In the genomic region with DNA sequence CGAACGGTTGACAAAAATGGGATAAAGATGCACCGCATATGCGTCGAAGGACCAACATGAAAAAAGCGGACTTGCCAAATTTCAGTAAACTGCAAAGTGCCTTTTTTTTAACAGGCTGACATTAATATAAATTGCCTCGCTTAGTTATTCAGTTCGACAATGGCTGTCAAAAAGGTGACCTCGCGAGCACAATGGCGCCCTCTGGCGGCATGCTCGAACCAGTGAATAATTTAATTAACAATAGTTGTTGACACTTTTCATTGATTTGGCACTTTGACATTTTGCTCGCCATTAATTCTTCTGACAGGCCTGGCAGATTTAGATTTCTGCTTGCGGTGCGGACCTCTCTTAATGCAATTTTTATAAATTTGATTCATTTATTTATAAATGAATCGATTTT, we compare ENCODE assay signal across 2 fruit fly cellular contexts.
TF ChIP-seq lines count a peak whose summit lies in the region.

No protein-coding gene starts in this region.

- peak; percentile 61 to 75 for TF ChIP-seq CTCF in S2 (optimal IDR thresholded peaks at IDR 0.05; lab: Kevin White, UChicago)
- TF ChIP-seq CTCF in whole organism, embryonic (GFP tag; optimal IDR thresholded peaks at IDR 0.05; lab: Kevin White, UChicago) = peak; percentile 86

TF ChIP-seq in whole organism, embryonic, 481 proteins besides CTCF, POLR2A, EP300 and RAD21:
- TF ChIP-seq Med (GFP tag; lab: Kevin White, UChicago) (peak; percentile 19), Dp (GFP tag; optimal IDR thresholded peaks at IDR 0.05; lab: Kevin White, UChicago) (no peak), CG3163 (GFP tag; optimal IDR thresholded peaks at IDR 0.05; lab: Kevin White, UChicago) (no peak)
